Fruit fly (Drosophila melanogaster) Kc167 (cell line): Measurements from ENCODE around the gene sd.

Source experiments
- Sin3A ChIP-seq: fragments of >200 bp; optimal IDR thresholded peaks from 2 replicates; lab custom pipeline; 2018; ENCODE audit warnings: missing external identifiers
- h ChIP-seq: fragments of >200 bp; optimal IDR thresholded peaks from 3 replicates; lab custom pipeline; 2018; ENCODE audit warnings: missing external identifiers
- insv ChIP-seq: fragments of >200 bp; optimal IDR thresholded peaks from 3 replicates; lab custom pipeline; 2018; ENCODE audit warnings: missing external identifiers
- psq ChIP-seq: fragments of >200 bp; optimal IDR thresholded peaks from 2 replicates; lab custom pipeline; 2017; ENCODE audit warnings: missing external identifiers

DNA sequence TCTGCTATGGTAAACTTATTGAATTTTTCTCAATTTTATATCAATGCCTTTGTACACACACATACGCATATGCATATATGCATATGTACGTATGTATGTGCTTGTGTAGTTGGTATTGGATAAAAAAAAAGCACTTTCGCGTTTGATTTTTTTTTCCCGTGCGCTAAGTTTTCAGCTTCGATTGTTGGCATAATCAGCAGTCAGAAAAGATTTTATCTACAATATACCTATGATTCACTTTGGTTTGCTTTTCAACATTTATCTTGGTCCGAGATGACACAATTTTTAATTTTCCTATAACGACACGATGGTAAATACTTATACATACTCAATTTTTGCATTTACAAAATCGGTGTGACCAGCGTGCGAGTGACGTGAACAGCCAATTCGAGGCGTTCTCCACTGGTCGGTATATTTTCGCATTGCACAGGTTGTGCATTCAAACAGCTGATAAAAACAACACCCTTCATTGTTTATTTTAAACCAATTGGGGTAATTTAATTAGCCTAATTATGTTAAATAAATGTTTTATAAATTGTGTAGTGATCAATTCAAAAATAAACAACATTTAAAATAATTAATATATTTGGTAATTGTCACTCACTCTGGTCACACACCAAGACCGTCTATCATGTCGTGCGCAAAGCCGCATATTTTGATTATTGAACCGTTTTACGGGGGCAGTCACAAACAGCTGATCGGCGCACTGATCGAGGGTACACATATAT lies 48.8 kb downstream of the sd start, which contains the start of the genes UBL3 and CG15914:
- TF ChIP-seq h, result no peak
- no peak for TF ChIP-seq psq (lab: Kevin White, UChicago)
- TF ChIP-seq Sin3A (lab: Kevin White, UChicago), result no peak
- TF ChIP-seq insv (lab: Kevin White, UChicago), result no peak
